Fruit fly (Drosophila melanogaster) whole organism: ENCODE data around the gene Snmp2.

Source experiments
- Dll ChIP-seq: fragments of >200 bp; optimal IDR thresholded peaks from 2 replicates; lab custom pipeline; 2017
- pan ChIP-seq: fragments of >200 bp; optimal IDR thresholded peaks from 2 replicates; lab custom pipeline; 2017
- psq ChIP-seq: fragments of >200 bp; optimal IDR thresholded peaks from 2 replicates; lab custom pipeline; 2017

DNA sequence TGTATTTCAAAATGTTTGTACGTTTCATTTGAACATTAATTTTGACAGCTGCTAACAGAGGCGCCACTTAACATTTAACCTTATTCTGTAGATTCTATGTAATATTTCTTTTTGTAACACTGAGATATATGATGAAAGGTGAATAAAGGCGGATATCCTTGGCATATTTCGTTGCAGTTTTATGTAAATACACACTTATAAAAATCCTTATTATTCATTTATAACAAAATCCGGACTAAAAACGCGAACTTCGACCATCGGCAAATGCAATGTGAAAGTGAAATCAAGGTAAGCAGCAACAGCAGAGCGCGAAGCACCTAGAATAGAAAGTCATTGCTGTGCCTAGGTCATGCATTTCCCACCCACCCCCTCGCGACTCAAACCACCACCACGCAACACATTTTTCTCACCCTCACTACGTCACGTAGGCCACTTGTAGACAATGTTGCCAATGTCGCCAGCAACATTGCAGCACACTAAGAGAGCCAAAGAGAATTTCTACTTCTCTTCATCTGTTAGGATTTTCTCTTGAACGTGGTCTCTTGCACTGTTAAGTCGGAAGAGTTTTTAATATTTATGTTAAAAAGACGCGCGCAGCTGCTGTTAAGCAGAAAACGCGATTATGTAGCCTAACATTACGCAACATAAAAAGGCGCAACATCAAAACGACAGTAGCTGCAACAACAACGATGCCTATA, 38.7 kb upstream of the Snmp2 start:
- TF ChIP-seq Dll (no peak), pan (lab: Kevin White, UChicago) (peak; percentile 47), psq (lab: Kevin White, UChicago) (no peak)
